Fruit fly (Drosophila melanogaster) whole organism, embryonic: ENCODE data around the gene ArgRS-m.

ENCODE experiments used
- ATbp ChIP-seq: fragments of 200-800 bp; sonication (Bioruptor generic); optimal IDR thresholded peaks from 2 replicates; lab custom pipeline; 2017; ENCODE audit warnings: missing biosample characterization, mild to moderate bottlenecking, missing genetic modification characterization, missing genetic modification reagents
- Awh ChIP-seq: fragments of 200-800 bp; sonication (Bioruptor generic); IDR thresholded peaks from 2 replicates; pipeline ENCODE4, ENCODE4 v1.3.6; 2022; ENCODE audit warnings: missing biosample characterization, missing genetic modification characterization
- BtbVII ChIP-seq: fragments of 200-800 bp; sonication (Bioruptor generic); optimal IDR thresholded peaks from 3 replicates; lab custom pipeline; 2017; ENCODE audit warnings: missing biosample characterization, mild to moderate bottlenecking, missing genetic modification characterization
- Bteb2 ChIP-seq: fragments of 200-800 bp; sonication (Bioruptor generic); optimal IDR thresholded peaks from 2 replicates; lab custom pipeline; 2016; ENCODE audit warnings: missing biosample characterization, missing genetic modification characterization
- CG11456 ChIP-seq: fragments of 200-800 bp; sonication (Bioruptor generic); IDR thresholded peaks from 3 replicates; pipeline ENCODE4 v1.3.6; 2022; ENCODE audit warnings: missing biosample characterization, missing genetic modification characterization
- CG12104 ChIP-seq: fragments of 200-800 bp; sonication (Bioruptor generic); optimal IDR thresholded peaks from 3 replicates; lab custom pipeline; 2016; ENCODE audit warnings: missing biosample characterization, missing genetic modification characterization
- CG13894 ChIP-seq: fragments of 200-800 bp; sonication (Bioruptor generic); optimal IDR thresholded peaks from 3 replicates; lab custom pipeline; 2018; ENCODE audit warnings: missing biosample characterization, mild to moderate bottlenecking, missing genetic modification characterization, moderate library complexity
- CG16813 ChIP-seq: fragments of 200-800 bp; sonication (Bioruptor generic); IDR thresholded peaks from 3 replicates; pipeline ENCODE4 v1.3.6; 2022; ENCODE audit warnings: missing biosample characterization, missing genetic modification characterization; ENCODE audit not compliant: partially characterized antibody
- CG17829 ChIP-seq: fragments of 200-800 bp; optimal IDR thresholded peaks from 2 replicates; lab custom pipeline; 2019; ENCODE audit warnings: missing biosample characterization, mild to moderate bottlenecking, missing genetic modification characterization, moderate library complexity
- CG2129 ChIP-seq: fragments of 200-800 bp; sonication (Bioruptor generic); IDR thresholded peaks from 2 replicates; pipeline ENCODE4 v1.3.6; 2022; ENCODE audit warnings: missing biosample characterization, missing genetic modification characterization; ENCODE audit not compliant: partially characterized antibody
- CG33557 ChIP-seq: fragments of 200-800 bp; sonication (Bioruptor generic); optimal IDR thresholded peaks from 2 replicates; lab custom pipeline; 2019; ENCODE audit warnings: missing biosample characterization, mild to moderate bottlenecking, missing genetic modification characterization, moderate library complexity
- CG6272 ChIP-seq: fragments of 200-800 bp; sonication (Bioruptor generic); IDR thresholded peaks from 2 replicates; pipeline ENCODE4 v1.3.6; 2022; ENCODE audit warnings: missing biosample characterization, missing genetic modification characterization
- CG7556 ChIP-seq: fragments of 200-800 bp; sonication (Bioruptor generic); optimal IDR thresholded peaks from 2 replicates; lab custom pipeline; 2017; ENCODE audit warnings: missing biosample characterization, mild to moderate bottlenecking, missing genetic modification characterization
- CG8478 ChIP-seq: fragments of >200 bp; optimal IDR thresholded peaks from 2 replicates; lab custom pipeline; 2018
- CHES-1-like ChIP-seq: fragments of 200-800 bp; sonication (Bioruptor generic); optimal IDR thresholded peaks from 2 replicates; lab custom pipeline; 2016; ENCODE audit warnings: missing biosample characterization, missing genetic modification characterization
- D ChIP-seq, 2 experiments: fragments of 200-800 bp in 1 of 2; fragments of >200 bp in 1 of 2; sonication (Bioruptor generic) in 1 of 2; optimal IDR thresholded peaks; 2 replicates in 1 of 2; 3 replicates in 1 of 2; lab custom pipeline; 2017; ENCODE audit warnings: mild to moderate bottlenecking in 1 of 2, missing biosample characterization in 1 of 2, missing genetic modification characterization in 1 of 2, missing genetic modification reagents in 1 of 2
- D19A ChIP-seq: fragments of 200-800 bp; optimal IDR thresholded peaks from 3 replicates; lab custom pipeline; 2019; ENCODE audit warnings: missing biosample characterization, mild to moderate bottlenecking, missing genetic modification characterization, moderate library complexity
- Dad ChIP-seq: fragments of 200-800 bp; sonication (Bioruptor generic); optimal IDR thresholded peaks from 3 replicates; lab custom pipeline; 2016; ENCODE audit warnings: missing biosample characterization, missing genetic modification characterization
- Eip74EF ChIP-seq, 2 experiments: fragments of 200-800 bp in 1 of 2; fragments of >200 bp in 1 of 2; sonication (Bioruptor generic) in 1 of 2; optimal IDR thresholded peaks; 2 replicates each; lab custom pipeline; 2017 to 2019; ENCODE audit warnings: missing biosample characterization in 2 of 2, missing genetic modification characterization in 2 of 2, mild to moderate bottlenecking in 1 of 2, moderate library complexity in 1 of 2
- Fer1 ChIP-seq: fragments of 200-800 bp; sonication (Bioruptor generic); optimal IDR thresholded peaks from 2 replicates; lab custom pipeline; 2017; ENCODE audit warnings: missing biosample characterization, mild to moderate bottlenecking, missing genetic modification characterization
- Gsc ChIP-seq: fragments of 200-800 bp; sonication (Bioruptor generic); IDR thresholded peaks from 2 replicates; pipeline ENCODE4 v1.3.6; 2022; ENCODE audit warnings: missing biosample characterization, missing genetic modification characterization
- Hand ChIP-seq: fragments of 200-800 bp; sonication (Bioruptor generic); optimal IDR thresholded peaks from 2 replicates; lab custom pipeline; 2017; ENCODE audit warnings: mild to moderate bottlenecking, missing biosample characterization, missing genetic modification reagents, missing genetic modification characterization
- Hr78 ChIP-seq, 2 experiments: fragments of 200-800 bp in 1 of 2; fragments of >200 bp in 1 of 2; sonication (Bioruptor generic) in 1 of 2; optimal IDR thresholded peaks; 2 replicates each; lab custom pipeline; 2017 to 2019; ENCODE audit warnings: missing biosample characterization in 2 of 2, missing genetic modification characterization in 2 of 2, mild to moderate bottlenecking in 1 of 2, moderate library complexity in 1 of 2
- Hsf ChIP-seq: fragments of 200-800 bp; sonication (Bioruptor generic); optimal IDR thresholded peaks from 3 replicates; lab custom pipeline; 2016; ENCODE audit warnings: missing biosample characterization, missing genetic modification characterization
- NC2β ChIP-seq: fragments of 200-800 bp; sonication (Bioruptor generic); optimal IDR thresholded peaks from 2 replicates; lab custom pipeline; 2016; ENCODE audit warnings: missing biosample characterization, missing genetic modification characterization
- NFAT ChIP-seq: fragments of 200-800 bp; sonication (Bioruptor generic); IDR thresholded peaks from 2 replicates; pipeline ENCODE4 v1.3.6; 2022; ENCODE audit warnings: missing biosample characterization, missing genetic modification characterization
- Ravus ChIP-seq: fragments of 200-800 bp; sonication (Bioruptor generic); IDR thresholded peaks from 2 replicates; pipeline ENCODE4 v1.3.6; 2022; ENCODE audit warnings: missing biosample characterization, missing genetic modification characterization
- Sox100B ChIP-seq: fragments of 200-800 bp; sonication (Bioruptor generic); optimal IDR thresholded peaks from 3 replicates; lab custom pipeline; 2018; ENCODE audit warnings: missing biosample characterization, mild to moderate bottlenecking, missing genetic modification characterization
- Sry-δ ChIP-seq: fragments of 200-800 bp; sonication (Bioruptor generic); optimal IDR thresholded peaks from 2 replicates; lab custom pipeline; 2016; ENCODE audit warnings: missing biosample characterization, missing genetic modification characterization
- Stat92E ChIP-seq, 3 experiments: fragments of >200 bp in 2 of 3; fragments of 200-800 bp in 1 of 3; sonication (Bioruptor generic) in 1 of 3; optimal IDR thresholded peaks; 2 replicates each; lab custom pipeline; 2017 to 2019; ENCODE audit warnings: missing biosample characterization in 3 of 3, missing genetic modification characterization in 3 of 3, mild to moderate bottlenecking in 1 of 3, moderate library complexity in 1 of 3
- Taf1 ChIP-seq: fragments of 200-800 bp; sonication (Bioruptor generic); IDR thresholded peaks from 2 replicates; pipeline ENCODE4 v1.3.6; 2022; ENCODE audit warnings: missing biosample characterization, missing genetic modification characterization
- ap ChIP-seq: fragments of 200-800 bp; sonication (Bioruptor generic); IDR thresholded peaks from 2 replicates; pipeline ENCODE4 v1.3.6; 2022; ENCODE audit warnings: missing biosample characterization, missing genetic modification characterization
- btn ChIP-seq: fragments of 200-800 bp; sonication (Bioruptor generic); optimal IDR thresholded peaks from 2 replicates; lab custom pipeline; 2016; ENCODE audit warnings: missing biosample characterization, missing genetic modification characterization
- cad ChIP-seq: fragments of >200 bp; optimal IDR thresholded peaks from 2 replicates; lab custom pipeline; 2017; ENCODE audit warnings: missing biosample characterization, missing genetic modification characterization
- cato ChIP-seq: fragments of 200-800 bp; sonication (Bioruptor generic); optimal IDR thresholded peaks from 2 replicates; lab custom pipeline; 2016; ENCODE audit warnings: missing biosample characterization, missing genetic modification characterization, borderline replicate concordance
- crol ChIP-seq: fragments of 200-800 bp; sonication (Bioruptor generic); IDR thresholded peaks from 2 replicates; pipeline ENCODE4 v1.3.6; 2022; ENCODE audit warnings: missing biosample characterization, missing genetic modification characterization
- da ChIP-seq: fragments of 200-800 bp; sonication (Bioruptor generic); optimal IDR thresholded peaks from 2 replicates; lab custom pipeline; 2016; ENCODE audit warnings: missing biosample characterization, missing genetic modification characterization
- eyg ChIP-seq: fragments of 200-800 bp; sonication (Bioruptor generic); optimal IDR thresholded peaks from 3 replicates; lab custom pipeline; 2016; ENCODE audit warnings: missing biosample characterization, missing genetic modification characterization
- hth ChIP-seq: fragments of >200 bp; optimal IDR thresholded peaks from 2 replicates; lab custom pipeline; 2017; ENCODE audit warnings: inconsistent platforms
- jing ChIP-seq: fragments of 200-800 bp; sonication (Bioruptor generic); optimal IDR thresholded peaks from 2 replicates; lab custom pipeline; 2018; ENCODE audit warnings: missing biosample characterization, mild to moderate bottlenecking, missing genetic modification characterization
- klu ChIP-seq: fragments of 200-800 bp; sonication (Bioruptor generic); IDR thresholded peaks from 2 replicates; pipeline ENCODE4 v1.3.6; 2022; ENCODE audit warnings: missing biosample characterization, missing genetic modification characterization
- nerfin-2 ChIP-seq: fragments of 200-800 bp; sonication (Bioruptor generic); IDR thresholded peaks from 2 replicates; pipeline ENCODE4 v1.3.6; 2022; ENCODE audit warnings: missing biosample characterization, missing genetic modification characterization; ENCODE audit not compliant: partially characterized antibody
- nom ChIP-seq: fragments of 200-800 bp; sonication (Bioruptor generic); optimal IDR thresholded peaks from 2 replicates; lab custom pipeline; 2017; ENCODE audit warnings: missing biosample characterization, missing genetic modification characterization, mild to moderate bottlenecking, moderate library complexity, missing genetic modification reagents
- pita ChIP-seq: fragments of 200-800 bp; sonication (Bioruptor generic); optimal IDR thresholded peaks from 2 replicates; lab custom pipeline; 2017; ENCODE audit warnings: missing biosample characterization, mild to moderate bottlenecking, missing genetic modification characterization
- salm ChIP-seq: fragments of 200-800 bp; sonication (Bioruptor generic); optimal IDR thresholded peaks from 2 replicates; lab custom pipeline; 2018; ENCODE audit warnings: missing biosample characterization, mild to moderate bottlenecking, missing genetic modification characterization
- slp2 ChIP-seq: fragments of 200-800 bp; sonication (Bioruptor generic); optimal IDR thresholded peaks from 2 replicates; lab custom pipeline; 2016; ENCODE audit warnings: missing biosample characterization, missing genetic modification characterization
- sob ChIP-seq: fragments of 200-800 bp; sonication (Bioruptor generic); IDR thresholded peaks from 2 replicates; pipeline ENCODE4 v1.3.6; 2022; ENCODE audit warnings: missing biosample characterization, missing genetic modification characterization
- ssp ChIP-seq: fragments of 200-800 bp; sonication (Bioruptor generic); IDR thresholded peaks from 2 replicates; pipeline ENCODE4 v1.3.6; 2022; ENCODE audit warnings: missing biosample characterization, missing genetic modification characterization
- stc ChIP-seq: fragments of 200-800 bp; sonication (Bioruptor generic); IDR thresholded peaks from 2 replicates; pipeline ENCODE4 v1.3.6; 2022; ENCODE audit warnings: missing biosample characterization, missing genetic modification characterization
- unc-4 ChIP-seq: fragments of 200-800 bp; sonication (Bioruptor generic); IDR thresholded peaks from 2 replicates; pipeline ENCODE4 v1.3.6; 2022; ENCODE audit warnings: missing biosample characterization, missing genetic modification characterization; ENCODE audit not compliant: partially characterized antibody
- zen ChIP-seq: fragments of 200-800 bp; sonication (Bioruptor generic); optimal IDR thresholded peaks from 3 replicates; lab custom pipeline; 2018; ENCODE audit warnings: missing biosample characterization, mild to moderate bottlenecking, missing genetic modification characterization, moderate library complexity

ArgRS-m gene

DNA sequence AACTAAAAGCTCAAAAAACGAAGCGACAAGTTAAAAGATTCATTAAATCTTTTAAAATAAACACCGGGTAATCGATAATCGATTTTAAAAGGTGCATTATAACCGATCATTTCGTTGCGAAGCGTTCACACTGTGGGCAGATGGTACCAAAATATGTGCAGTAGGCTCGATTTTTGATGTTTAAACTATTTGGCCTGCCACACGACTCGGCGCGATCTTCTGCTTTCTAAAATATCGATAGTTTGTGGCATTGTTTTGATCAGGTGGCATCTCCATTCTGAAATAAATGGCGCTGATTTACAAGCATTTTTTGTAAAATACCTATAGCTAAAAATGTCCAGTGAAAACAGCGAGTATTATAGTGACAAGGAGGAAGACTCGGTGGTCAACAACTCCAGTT lies 33.4 kb downstream of the ArgRS-m start, which contains the start of the genes CG10445 and lds (continued):
- TF ChIP-seq Stat92E (GFP tag; optimal IDR thresholded peaks at IDR 0.05; lab: Kevin White, UChicago) (no peak), cato (no peak), stc (GFP tag; lab: Robert Waterston, UW) (no peak), da (GFP tag; lab: Kevin White, UChicago) (no peak), nerfin-2 (GFP tag; lab: Robert Waterston, UW) (peak; percentile 94), Awh (GFP tag; lab: Robert Waterston, UW) (no peak), D (optimal IDR thresholded peaks at IDR 0.05; lab: Kevin White, UChicago) (no peak), D (GFP tag; optimal IDR thresholded peaks at IDR 0.05; lab: Kevin White, UChicago) (no peak), slp2 (GFP tag; lab: Kevin White, UChicago) (no peak), ssp (peak; percentile 96), pita (GFP tag; lab: Kevin White, UChicago) (no peak), CG6272 (GFP tag; lab: Robert Waterston, UW) (no peak), Dad (GFP tag; lab: Kevin White, UChicago) (no peak), salm (tag; lab: Kevin White, UChicago) (no peak), NFAT (GFP tag; lab: Robert Waterston, UW) (no peak), ATbp (GFP tag; lab: Kevin White, UChicago) (no peak), CG8478 (lab: Kevin White, UChicago) (no peak), CG12104 (GFP tag; lab: Kevin White, UChicago) (no peak), CG16813 (GFP tag; lab: Robert Waterston, UW) (peak; percentile 88), Sry-δ (GFP tag; lab: Kevin White, UChicago) (peak; percentile 86), Hsf (GFP tag; lab: Kevin White, UChicago) (no peak), cad (GFP tag; lab: Kevin White, UChicago) (no peak), CG17829 (tag; lab: Kevin White, UChicago) (peak; percentile 69), Eip74EF (GFP tag; optimal IDR thresholded peaks at IDR 0.05; lab: Kevin White, UChicago) (no peak), NC2β (GFP tag; lab: Kevin White, UChicago) (peak; percentile 31), nom (GFP tag; lab: Kevin White, UChicago) (no peak), Taf1 (no peak), unc-4 (GFP tag; lab: Robert Waterston, UW) (peak; percentile 76), Bteb2 (GFP tag; lab: Kevin White, UChicago) (no peak), hth (no peak), CG2129 (GFP tag; lab: Robert Waterston, UW) (peak; percentile 63), CHES-1-like (GFP tag; lab: Kevin White, UChicago) (no peak), crol (GFP tag; lab: Robert Waterston, UW) (no peak), jing (GFP tag; lab: Kevin White, UChicago) (no peak), Sox100B (GFP tag; lab: Kevin White, UChicago) (no peak), CG13894 (no peak), Hand (GFP tag; lab: Kevin White, UChicago) (no peak), ap (GFP tag; lab: Robert Waterston, UW) (no peak), btn (GFP tag; lab: Kevin White, UChicago) (no peak), eyg (GFP tag; lab: Kevin White, UChicago) (no peak), klu (GFP tag; lab: Robert Waterston, UW) (no peak), sob (peak; percentile 22; the same call in 1 of the 2 replicates), BtbVII (GFP tag; lab: Kevin White, UChicago) (no peak), D19A (tag; lab: Kevin White, UChicago) (no peak), CG7556 (GFP tag; lab: Kevin White, UChicago) (no peak), CG11456 (GFP tag; lab: Robert Waterston, UW) (no peak), zen (peak; percentile 43), Ravus (GFP tag; lab: Robert Waterston, UW) (no peak), CG33557 (GFP tag; lab: Kevin White, UChicago) (no peak), Gsc (no peak), Fer1 (GFP tag; lab: Kevin White, UChicago) (no peak), Hr78 (GFP tag; optimal IDR thresholded peaks at IDR 0.05; lab: Kevin White, UChicago) (no peak)
